Worm (Caenorhabditis elegans) whole organism, midembryonic: ENCODE measurements around the gene twk-48.

Source experiments
- T22C8.4 ChIP-seq: fragments of 200-800 bp; sonication (Bioruptor generic); IDR thresholded peaks from 2 replicates; pipeline ENCODE4 v1.3.6; 2022; ENCODE audit warnings: missing genetic modification characterization, missing compliant biosample characterization
- cog-1 ChIP-seq: sonication (generic microtip); optimal IDR thresholded peaks from 2 replicates; lab custom pipeline; 2016; ENCODE audit warnings: missing genetic modification characterization, missing compliant biosample characterization
- flt-1 ChIP-seq: fragments of 200-800 bp; sonication (Bioruptor generic); IDR thresholded peaks from 2 replicates; pipeline ENCODE4 v1.3.6; 2022; ENCODE audit warnings: missing genetic modification characterization, missing compliant biosample characterization
- klf-2 ChIP-seq: fragments of 200-800 bp; sonication (Bioruptor generic); conservative IDR thresholded peaks from 2 replicates; pipeline ENCODE4 v1.3.6; 2022; ENCODE audit warnings: missing genetic modification reagents, missing genetic modification characterization, missing compliant biosample characterization
- med-1 ChIP-seq: sonication (generic microtip); optimal IDR thresholded peaks from 2 replicates; lab custom pipeline; 2017; ENCODE audit warnings: missing genetic modification characterization, mild to moderate bottlenecking, missing compliant biosample characterization, antibody characterized with exemption, missing genetic modification reagents; ENCODE audit not compliant: insufficient read depth
- ref-1 ChIP-seq: fragments of 200-800 bp; sonication (Bioruptor generic); conservative IDR thresholded peaks from 2 replicates; pipeline ENCODE4 v1.3.6; 2022; ENCODE audit warnings: missing genetic modification reagents, missing genetic modification characterization, missing compliant biosample characterization
- tab-1 ChIP-seq: fragments of 200-800 bp; sonication (Bioruptor generic); IDR thresholded peaks from 2 replicates; pipeline ENCODE4 v1.3.6; 2022; ENCODE audit warnings: missing genetic modification characterization, missing compliant biosample characterization
- ztf-23 ChIP-seq: fragments of 200-800 bp; sonication (Bioruptor generic); IDR thresholded peaks from 2 replicates; pipeline ENCODE4 v1.3.6; 2022; ENCODE audit warnings: missing genetic modification reagents, missing genetic modification characterization, missing compliant biosample characterization
- ztf-29 ChIP-seq: fragments of 200-800 bp; sonication (Bioruptor generic); IDR thresholded peaks from 2 replicates; pipeline ENCODE4 v1.3.6; 2022; ENCODE audit warnings: missing genetic modification reagents, missing genetic modification characterization, missing compliant biosample characterization

The twk-48 gene

DNA sequence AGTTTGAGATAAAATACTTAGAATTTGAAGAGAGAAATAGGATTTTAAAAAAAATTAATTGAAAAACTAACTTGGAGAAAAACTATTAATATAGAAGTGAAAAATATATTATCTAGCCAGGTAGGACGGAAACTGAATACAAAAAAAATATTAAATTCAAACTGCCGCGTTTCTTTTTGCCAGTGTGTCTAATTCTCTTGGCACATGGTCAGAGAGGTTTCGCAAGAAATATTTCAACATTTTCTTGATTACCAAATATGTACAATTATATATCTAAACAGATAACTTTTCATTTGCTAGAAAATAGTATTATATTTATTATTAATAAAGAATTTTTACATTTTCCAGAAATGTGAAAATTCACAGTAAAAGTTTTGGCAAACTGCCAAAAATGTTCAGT lies 52.0 kb downstream of the twk-48 start:
- TF ChIP-seq tab-1 (no peak), ztf-23 (GFP tag; lab: Robert Waterston, UW) (no peak), med-1 (no peak), flt-1 (GFP tag; lab: Robert Waterston, UW) (no peak), ref-1 (no peak), cog-1 (tag; lab: Kevin White, UChicago) (no peak), ztf-29 (no peak), klf-2 (no peak), T22C8.4 (GFP tag; lab: Robert Waterston, UW) (no peak)
